Fruit fly (Drosophila melanogaster): ENCODE measurements around the gene Rala.

DNA sequence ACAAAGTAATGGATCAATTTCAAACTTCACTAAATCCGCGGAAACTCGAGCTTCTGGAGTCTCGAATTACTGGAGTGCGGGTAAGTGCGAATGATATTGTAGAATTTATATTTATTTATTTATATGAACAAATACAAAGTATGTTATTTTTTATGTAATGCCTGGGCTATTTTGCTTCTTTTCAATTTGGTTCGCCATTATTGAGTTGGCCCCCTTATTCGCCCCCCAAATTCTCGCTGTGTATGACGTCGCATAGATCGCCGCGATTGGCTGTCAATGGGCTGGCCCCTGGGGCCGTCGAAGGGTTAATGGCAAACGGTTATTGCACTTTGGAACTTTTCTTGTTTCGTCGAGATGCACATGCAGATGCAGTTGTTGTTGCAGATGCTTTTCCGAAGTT is 2.1 kb upstream of the Rala start:
- TF ChIP-seq usp (GFP tag; optimal IDR thresholded peaks at IDR 0.05) (no peak), kay (GFP tag; optimal IDR thresholded peaks at IDR 0.05) (no peak), Opbp (GFP tag; IDR thresholded peaks at IDR 0.05; ENCODE audit: partially characterized antibody) (no peak), CG34376 (GFP tag; optimal IDR thresholded peaks at IDR 0.05) (no peak), Atf3 (GFP tag; optimal IDR thresholded peaks at IDR 0.05) (no peak), Awh (GFP tag; IDR thresholded peaks at IDR 0.05) (no peak), so (GFP tag; IDR thresholded peaks at IDR 0.05) (no peak), Dip3 (GFP tag; optimal IDR thresholded peaks at IDR 0.05) (no peak), CG12744 (GFP tag; optimal IDR thresholded peaks at IDR 0.05) (no peak), lola (GFP tag; optimal IDR thresholded peaks at IDR 0.05) (no peak), abd-A (tag; optimal IDR thresholded peaks at IDR 0.05) (no peak)
